Fruit fly (Drosophila melanogaster): ENCODE results near the gene sturkopf.
A peak's percentile ranks its signal among the peaks of the same experiment; 100 is the strongest.

The sturkopf gene

DNA sequence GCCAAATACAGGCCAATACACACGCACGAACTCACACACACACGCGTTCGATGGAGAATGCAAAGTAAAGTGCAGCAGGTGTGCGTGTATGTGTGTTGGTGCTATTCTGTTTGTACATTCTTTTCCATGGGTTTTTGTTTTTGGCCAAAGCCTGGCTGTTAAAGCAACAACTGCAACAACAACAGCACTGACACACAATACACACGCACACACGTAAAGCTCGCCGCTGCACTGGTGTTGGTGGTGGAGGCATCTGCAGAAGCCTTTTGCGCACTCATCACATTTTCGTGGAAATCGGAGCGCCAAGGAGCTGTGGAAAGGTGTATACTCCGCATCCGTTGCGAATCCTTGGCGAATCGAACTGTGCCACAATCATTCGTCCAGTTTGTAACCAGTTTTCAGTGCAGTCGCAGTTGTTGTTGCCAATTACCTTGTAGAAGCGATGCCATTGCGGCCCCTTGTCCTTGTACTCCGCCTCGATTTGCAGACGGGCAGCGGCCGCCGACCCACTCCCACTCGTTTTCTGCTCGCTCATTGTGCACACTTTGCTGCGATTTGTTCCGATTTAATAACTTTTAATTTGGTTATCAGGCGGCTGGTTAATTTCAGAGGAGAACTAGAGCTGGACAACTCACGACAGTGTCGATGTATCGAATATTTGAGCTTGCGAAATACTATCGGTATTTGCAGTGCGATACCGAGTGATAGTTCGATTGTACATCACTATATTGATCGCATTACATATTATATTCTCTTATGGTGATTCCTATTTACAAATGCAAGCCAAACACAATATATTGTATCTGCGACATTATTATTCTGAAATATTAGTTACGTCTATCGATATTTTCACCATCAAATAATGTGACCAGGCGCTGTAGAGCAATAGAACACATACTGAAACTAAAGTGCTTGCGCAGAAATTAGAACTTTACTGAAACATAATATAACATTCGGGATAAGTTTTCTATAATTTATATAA is 37.1 kb upstream of the sturkopf start (continued):
- TF ChIP-seq CG9609 (GFP tag; optimal IDR thresholded peaks at IDR 0.05): no peak
- peak; percentile 98 for TF ChIP-seq CG13287 (GFP tag; IDR thresholded peaks at IDR 0.05; ENCODE audit: partially characterized antibody)
- peak; percentile 41 for TF ChIP-seq CG4617 (GFP tag; optimal IDR thresholded peaks at IDR 0.05; ENCODE audit: borderline replicate concordance)
- peak; percentile 1 for TF ChIP-seq CG10209 (GFP tag; optimal IDR thresholded peaks at IDR 0.05)
- TF ChIP-seq sima (GFP tag; optimal IDR thresholded peaks at IDR 0.05): no peak
- TF ChIP-seq D (optimal IDR thresholded peaks at IDR 0.05): no peak
- no peak for TF ChIP-seq D (GFP tag; optimal IDR thresholded peaks at IDR 0.05)
- TF ChIP-seq grau (tag; optimal IDR thresholded peaks at IDR 0.05): peak; percentile 42
- TF ChIP-seq sens (GFP tag): peak; percentile 77
- TF ChIP-seq Dek (tag; optimal IDR thresholded peaks at IDR 0.05): peak; percentile 45
- TF ChIP-seq CG6791 (GFP tag; IDR thresholded peaks at IDR 0.05; ENCODE audit: partially characterized antibody): peak; percentile 98
- TF ChIP-seq disco-r (GFP tag; optimal IDR thresholded peaks at IDR 0.05): no peak
- TF ChIP-seq Hmx (GFP tag; optimal IDR thresholded peaks at IDR 0.05): peak; percentile 12
- TF ChIP-seq Atf-2 (GFP tag; optimal IDR thresholded peaks at IDR 0.05): no peak
- TF ChIP-seq ato (GFP tag; IDR thresholded peaks at IDR 0.05; ENCODE audit: partially characterized antibody): peak; percentile 98
- TF ChIP-seq CG13775 (GFP tag; optimal IDR thresholded peaks at IDR 0.05): peak; percentile 19
- TF ChIP-seq CG4707 (GFP tag; optimal IDR thresholded peaks at IDR 0.05): no peak
- peak; percentile 13 for TF ChIP-seq CG12769 (tag; optimal IDR thresholded peaks at IDR 0.05)
- peak; percentile 80 for TF ChIP-seq CG4360 (GFP tag; IDR thresholded peaks at IDR 0.05)
- peak; percentile 19 for TF ChIP-seq CG33557 (GFP tag; optimal IDR thresholded peaks at IDR 0.05)
- TF ChIP-seq CG31441 (GFP tag; IDR thresholded peaks at IDR 0.05): peak; percentile 54; the same call in 1 of the 2 replicates
- peak in 2 of 3 experiments; percentile 2 to 4 for TF ChIP-seq lola (GFP tag; optimal IDR thresholded peaks at IDR 0.05)
- no peak for TF ChIP-seq Jarid2 (GFP tag; optimal IDR thresholded peaks at IDR 0.05)
- peak; percentile 0 for TF ChIP-seq Oli (tag; optimal IDR thresholded peaks at IDR 0.05)
- TF ChIP-seq CG10274 (GFP tag; optimal IDR thresholded peaks at IDR 0.05): no peak
- no peak for TF ChIP-seq chif (GFP tag; optimal IDR thresholded peaks at IDR 0.05)
- no peak for TF ChIP-seq Mrtf (GFP tag; IDR thresholded peaks at IDR 0.05)
- peak; percentile 47 for TF ChIP-seq lbe (GFP tag; optimal IDR thresholded peaks at IDR 0.05)
- peak; percentile 18 for TF ChIP-seq chn (GFP tag; optimal IDR thresholded peaks at IDR 0.05)
- TF ChIP-seq CG10366 (GFP tag; IDR thresholded peaks at IDR 0.05): no peak
- TF ChIP-seq CG4820 (GFP tag; optimal IDR thresholded peaks at IDR 0.05): peak; percentile 11
- no peak for TF ChIP-seq Deaf1 (tag; optimal IDR thresholded peaks at IDR 0.05)
- peak; percentile 97 for TF ChIP-seq CG2129 (GFP tag; IDR thresholded peaks at IDR 0.05; ENCODE audit: partially characterized antibody)
- peak; percentile 74 for TF ChIP-seq CG1603 (tag; optimal IDR thresholded peaks at IDR 0.05)
- peak; percentile 98 for TF ChIP-seq Opbp (GFP tag; IDR thresholded peaks at IDR 0.05; ENCODE audit: partially characterized antibody)
- TF ChIP-seq hbn (GFP tag; IDR thresholded peaks at IDR 0.05; ENCODE audit: partially characterized antibody): peak; percentile 96
- TF ChIP-seq row (GFP tag; IDR thresholded peaks at IDR 0.05): peak; percentile 70
- no peak for TF ChIP-seq nom (GFP tag; optimal IDR thresholded peaks at IDR 0.05)
- no peak for TF ChIP-seq nau (GFP tag; optimal IDR thresholded peaks at IDR 0.05)
- peak; percentile 28 for TF ChIP-seq NfI (GFP tag; optimal IDR thresholded peaks at IDR 0.05)
- no peak for TF ChIP-seq CG12236 (GFP tag; optimal IDR thresholded peaks at IDR 0.05)
- peak; percentile 15 for TF ChIP-seq Chrac-16 (GFP tag; optimal IDR thresholded peaks at IDR 0.05)
- TF ChIP-seq CG2120 (GFP tag; optimal IDR thresholded peaks at IDR 0.05): peak; percentile 61
- TF ChIP-seq CG9727 (GFP tag; optimal IDR thresholded peaks at IDR 0.05): peak; percentile 35
- TF ChIP-seq sqz (GFP tag; optimal IDR thresholded peaks at IDR 0.05): no peak
- TF ChIP-seq sna (GFP tag; IDR thresholded peaks at IDR 0.05; ENCODE audit: partially characterized antibody): peak; percentile 97
- TF ChIP-seq Hr39 (optimal IDR thresholded peaks at IDR 0.05): no peak

All from whole organism, embryonic.